Worm (Caenorhabditis elegans) whole organism, L4/young adult: ENCODE results near the gene rpn-6.1.
"Not testable (repeated sequence)": the region's sequence is repeated elsewhere in the genome, so short reads cannot be mapped to it uniquely, and the experiment has no call there.

Experiments used
- W03F9.2 ChIP-seq: fragments of 150-350 bp; optimal IDR thresholded peaks from 2 replicates; lab custom pipeline; 2014; ENCODE audit warnings: missing biosample characterization, missing genetic modification characterization
- dao-5 ChIP-seq: sonication (generic microtip); optimal IDR thresholded peaks from 2 replicates; lab custom pipeline; 2016; ENCODE audit warnings: missing genotype, missing genetic modification characterization, moderate library complexity, missing compliant biosample characterization
- him-1 ChIP-seq: sonication (generic microtip); optimal IDR thresholded peaks from 2 replicates; lab custom pipeline; 2016; ENCODE audit warnings: missing genotype, missing genetic modification reagents, missing genetic modification characterization, missing compliant biosample characterization

The rpn-6.1 gene

ce11 chrIII:6961937-6962504, at the start of gene rpn-6.1, which contains the start of gene F57B9.1:
Gene rpn-6.1, minus strand, starts transcription at chrIII:6962001.
Gene F57B9.1, plus strand, starts transcription at chrIII:6962090.
- TF ChIP-seq W03F9.2 (tag; lab: Kevin White, UChicago) (no peak), him-1 (tag; lab: Kevin White, UChicago) (no peak), dao-5 (tag; lab: Kevin White, UChicago) (no peak)

DNA sequence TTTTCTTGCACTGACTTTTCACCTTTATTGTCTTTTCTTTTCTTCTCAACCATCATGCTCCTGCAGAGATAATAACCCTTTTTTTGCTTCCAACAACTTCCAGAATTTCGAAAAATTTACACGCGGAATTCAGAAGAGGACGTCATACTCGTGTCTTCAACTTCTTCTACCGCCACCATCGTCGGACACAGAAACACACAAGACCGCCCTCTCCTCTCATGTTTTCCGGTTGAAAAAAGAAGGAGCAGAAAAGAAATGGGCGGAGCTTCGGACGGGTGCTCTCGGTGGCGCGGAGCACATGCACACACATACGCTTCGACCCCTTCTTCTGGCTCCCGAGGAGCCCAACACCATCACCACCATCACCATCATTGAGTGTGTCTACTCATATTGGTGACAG, 47.0 kb upstream of the rpn-6.1 start, which contains the start of gene lgc-38:
lgc-38 (plus strand) TSS at position 301 of the 400 bp plus-strand sequence.
- no peak for TF ChIP-seq W03F9.2 (tag; lab: Kevin White, UChicago)

ce11 chrIII:7005350-7005749, 43.5 kb upstream of the rpn-6.1 start, which contains the start of gene C06E8.5:
Gene C06E8.5, minus strand, starts transcription at chrIII:7005450.
- TF ChIP-seq him-1 (tag; lab: Kevin White, UChicago) = no peak
- TF ChIP-seq W03F9.2 (tag; lab: Kevin White, UChicago) = no peak
- TF ChIP-seq dao-5 (tag; lab: Kevin White, UChicago) = no peak

DNA sequence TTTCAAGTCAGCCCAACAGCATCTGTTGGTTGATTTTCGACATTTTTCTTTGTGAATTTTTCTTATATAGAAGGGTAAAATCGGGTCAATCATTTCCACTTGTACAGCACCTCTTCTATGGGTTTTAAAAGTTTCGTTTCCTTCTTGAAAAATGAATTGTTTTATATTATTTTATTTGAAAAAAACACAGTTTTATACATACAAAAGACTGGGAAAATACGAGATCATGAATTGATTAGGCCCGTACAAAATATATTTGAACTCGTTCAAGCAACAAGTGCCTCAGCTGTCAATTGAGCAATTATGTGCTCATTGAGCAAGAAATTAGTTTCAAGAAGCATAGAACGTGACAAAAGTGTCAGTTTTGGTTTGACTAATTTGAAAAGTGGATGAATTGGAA, 40.3 kb upstream of the rpn-6.1 start:
- TF ChIP-seq him-1 (tag; lab: Kevin White, UChicago) = no peak
- no peak for TF ChIP-seq dao-5 (tag; lab: Kevin White, UChicago)
- no peak for TF ChIP-seq W03F9.2 (tag; lab: Kevin White, UChicago)

DNA sequence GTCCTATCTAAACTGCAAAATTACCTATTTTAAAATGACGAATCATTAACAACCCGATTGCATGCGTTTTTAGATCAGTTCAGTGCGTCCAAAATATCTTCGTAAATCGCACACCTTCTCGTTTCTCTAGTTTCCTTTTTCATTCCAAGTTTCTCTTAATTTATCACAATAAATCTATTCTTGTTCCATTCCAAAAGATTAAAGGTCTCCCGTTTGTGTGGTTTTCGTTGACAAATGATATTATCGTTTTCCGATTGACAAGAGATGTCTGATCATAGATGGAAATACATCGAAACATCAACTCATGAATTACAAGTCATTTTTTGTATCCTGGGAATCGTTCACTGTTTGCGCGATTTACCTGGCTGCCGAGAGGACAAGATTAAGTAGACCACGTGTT, 31.4 kb upstream of the rpn-6.1 start:
- TF ChIP-seq dao-5 (tag; lab: Kevin White, UChicago) = no peak

ce11 chrIII:6992496-6992895, 30.7 kb upstream of the rpn-6.1 start:
- TF ChIP-seq him-1 (tag; lab: Kevin White, UChicago) (no peak), W03F9.2 (tag; lab: Kevin White, UChicago) (no peak), dao-5 (tag; lab: Kevin White, UChicago) (no peak)

DNA sequence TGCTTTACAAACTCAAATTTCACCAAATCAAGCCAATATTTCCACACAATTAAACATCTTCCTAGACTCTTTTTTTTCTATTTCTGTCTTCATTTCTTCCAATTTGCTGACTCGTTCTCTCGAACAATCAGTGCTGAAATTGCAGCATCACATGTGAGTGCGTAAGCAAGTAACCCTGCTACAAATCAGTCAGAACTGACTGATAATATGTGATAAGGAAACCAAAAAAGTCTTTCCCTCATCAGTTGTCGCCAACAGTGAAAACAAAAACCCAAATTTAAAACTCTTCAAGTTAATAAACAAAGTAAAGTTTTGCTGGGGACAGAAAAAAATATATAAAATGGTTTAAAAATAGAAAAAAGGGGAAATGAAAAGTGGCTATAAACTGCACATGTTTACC, 29.7 kb upstream of the rpn-6.1 start:
- TF ChIP-seq dao-5 (tag; lab: Kevin White, UChicago) = no peak
- no peak for TF ChIP-seq W03F9.2 (tag; lab: Kevin White, UChicago)
- no peak for TF ChIP-seq him-1 (tag; lab: Kevin White, UChicago)

- TF ChIP-seq dao-5 (tag; lab: Kevin White, UChicago) = no peak
- TF ChIP-seq W03F9.2 (tag; lab: Kevin White, UChicago) = no peak
- TF ChIP-seq him-1 (tag; lab: Kevin White, UChicago) = no peak
Observed at ce11 chrIII:6989900-6990299, 28.1 kb upstream of the rpn-6.1 start, which contains the start of gene prk-1. Gene prk-1, plus strand, starts transcription at chrIII:6990168.

DNA sequence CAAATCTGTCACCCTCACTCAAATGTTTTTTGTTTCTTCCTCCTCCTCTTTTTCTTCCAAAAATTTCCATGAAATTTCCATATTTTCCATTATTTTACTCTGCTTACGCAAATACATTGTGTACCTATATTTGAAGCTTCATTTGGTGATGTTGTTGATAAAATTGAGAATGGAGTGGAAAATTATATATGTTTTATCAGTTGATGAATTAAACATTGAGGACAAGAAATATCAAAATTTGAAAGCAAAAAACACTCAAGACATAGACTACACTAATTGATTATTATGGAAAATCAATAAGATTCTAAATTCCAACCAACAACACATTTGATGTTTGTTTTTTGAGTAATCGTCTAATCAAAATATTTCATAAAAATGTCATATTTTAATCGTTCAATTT, 27.4 kb upstream of the rpn-6.1 start:
- TF ChIP-seq W03F9.2 (tag; lab: Kevin White, UChicago) (peak; percentile 10), dao-5 (tag; lab: Kevin White, UChicago) (no peak), him-1 (tag; lab: Kevin White, UChicago) (no peak)

DNA sequence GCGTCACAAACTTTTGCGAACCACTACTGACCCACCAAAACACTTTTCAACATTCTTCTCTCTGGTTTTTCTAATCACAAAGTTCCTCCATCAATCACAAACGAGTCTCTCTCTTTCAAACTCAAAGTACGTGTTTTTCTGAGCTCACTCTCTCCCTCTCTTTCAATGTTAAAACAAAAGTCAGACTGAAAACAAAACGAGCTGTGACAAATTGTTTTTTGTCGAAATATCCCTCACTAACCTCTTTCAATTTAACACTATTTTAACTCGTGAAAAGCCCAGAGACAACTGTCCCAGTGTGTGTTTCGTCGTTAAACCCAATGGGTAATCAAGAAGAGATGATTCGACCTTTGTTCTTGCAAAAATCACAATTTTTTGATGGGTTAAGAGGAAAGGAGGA, 26.3 kb upstream of the rpn-6.1 start:
- TF ChIP-seq W03F9.2 (tag; lab: Kevin White, UChicago) (no peak), dao-5 (tag; lab: Kevin White, UChicago) (no peak), him-1 (tag; lab: Kevin White, UChicago) (no peak)

- not testable (repeated sequence) for TF ChIP-seq dao-5, W03F9.2, him-1 (tag; lab: Kevin White, UChicago)
Observed at ce11 chrIII:6981989-6982553, 20.3 kb upstream of the rpn-6.1 start, which contains the start of gene F31E3.6. Gene F31E3.6, plus strand, starts transcription at chrIII:6982081.

- TF ChIP-seq dao-5 (tag; lab: Kevin White, UChicago) = no peak
- no peak for TF ChIP-seq W03F9.2 (tag; lab: Kevin White, UChicago)
Observed at ce11 chrIII:6979584-6979983, 17.8 kb upstream of the rpn-6.1 start, which contains the start of gene ceh-20. Gene ceh-20, plus strand, starts transcription at chrIII:6979884.

DNA sequence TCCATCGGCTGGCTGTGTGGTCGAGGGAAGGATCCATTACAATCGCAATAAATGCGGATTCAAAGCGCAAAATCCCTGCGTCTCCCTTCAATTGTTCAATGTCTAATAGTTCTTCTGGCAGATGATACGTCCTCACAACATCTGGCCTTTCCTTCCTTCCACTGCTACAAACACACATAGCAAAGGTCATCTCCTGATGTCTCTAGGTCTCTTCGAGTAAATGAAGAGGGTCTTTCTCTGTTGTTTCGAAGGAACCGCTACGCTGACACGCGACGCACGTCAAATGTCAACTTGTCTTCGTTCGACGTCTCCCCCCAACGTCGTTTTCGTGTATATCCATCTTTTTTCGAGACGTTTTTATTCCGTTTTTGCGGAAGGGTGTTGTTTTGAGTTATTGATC, 17.1 kb upstream of the rpn-6.1 start:
- no peak for TF ChIP-seq W03F9.2 (tag; lab: Kevin White, UChicago)

DNA sequence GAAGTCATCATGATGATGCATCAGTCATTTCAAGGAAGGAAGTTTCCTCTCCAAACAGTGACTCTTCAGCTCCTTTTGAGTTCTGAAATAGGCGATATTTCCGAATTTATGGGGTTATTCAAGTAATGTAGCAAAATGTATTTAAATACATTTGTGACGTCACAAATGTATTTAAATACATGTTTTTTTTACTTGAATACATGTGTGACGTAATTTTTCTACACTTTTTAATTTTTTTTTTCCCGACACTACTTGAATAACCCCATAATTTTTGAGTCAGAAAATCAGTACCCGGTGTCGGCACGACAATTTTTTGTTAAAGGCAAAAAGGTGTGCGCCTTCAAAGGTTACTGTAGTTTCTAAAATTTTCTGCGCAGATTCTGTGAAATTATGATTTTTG, 13.2 kb upstream of the rpn-6.1 start:
- TF ChIP-seq him-1 (tag; lab: Kevin White, UChicago) (no peak), W03F9.2 (tag; lab: Kevin White, UChicago) (no peak), dao-5 (tag; lab: Kevin White, UChicago) (no peak)
